Worm (Caenorhabditis elegans): ENCODE data around the gene F19B2.6.

F19B2.6 gene

ce11 chrV:20125137-20125536, 33.2 kb upstream of the F19B2.6 start:
- TF ChIP-seq sea-2 (GFP tag; optimal IDR thresholded peaks at IDR 0.05) (no peak), nhr-25 (tag; optimal IDR thresholded peaks at IDR 0.05) (no peak), lin-39 (tag; optimal IDR thresholded peaks at IDR 0.05) (no peak), nhr-23 (tag; optimal IDR thresholded peaks at IDR 0.05) (no peak), fkh-10 (GFP tag; optimal IDR thresholded peaks at IDR 0.05) (no peak), ztf-4 (tag; optimal IDR thresholded peaks at IDR 0.05) (no peak), fos-1 (tag; optimal IDR thresholded peaks at IDR 0.05) (no peak), ceh-82 (tag; optimal IDR thresholded peaks at IDR 0.05) (no peak), nhr-12 (tag; optimal IDR thresholded peaks at IDR 0.05) (no peak), ztf-11 (tag; optimal IDR thresholded peaks at IDR 0.05) (no peak), eor-1 (tag; optimal IDR thresholded peaks at IDR 0.05) (no peak), egl-5 (tag; optimal IDR thresholded peaks at IDR 0.05) (no peak), ZK546.5 (tag; optimal IDR thresholded peaks at IDR 0.05) (no peak)

ce11 chrV:20126637-20127036, 31.7 kb upstream of the F19B2.6 start:
- TF ChIP-seq snpc-4 (tag; optimal IDR thresholded peaks at IDR 0.05) (no peak), nhr-12 (tag; optimal IDR thresholded peaks at IDR 0.05) (no peak), hmg-11 (tag; optimal IDR thresholded peaks at IDR 0.05) (no peak), daf-12 (tag; optimal IDR thresholded peaks at IDR 0.05) (no peak), mdl-1 (tag; optimal IDR thresholded peaks at IDR 0.05) (no peak), sea-2 (GFP tag; optimal IDR thresholded peaks at IDR 0.05) (no peak), tbx-2 (tag; optimal IDR thresholded peaks at IDR 0.05) (no peak), nhr-237 (tag; optimal IDR thresholded peaks at IDR 0.05) (no peak), ceh-9 (tag; optimal IDR thresholded peaks at IDR 0.05) (no peak), nhr-67 (tag; optimal IDR thresholded peaks at IDR 0.05) (no peak), R02D3.7 (tag; optimal IDR thresholded peaks at IDR 0.05) (no peak), egl-27 (tag; optimal IDR thresholded peaks at IDR 0.05) (no peak), ztf-4 (tag; optimal IDR thresholded peaks at IDR 0.05) (no peak)

- TF ChIP-seq mml-1 (tag; optimal IDR thresholded peaks at IDR 0.05), result no peak
Measured at ce11 chrV:20127543-20127942, 30.8 kb upstream of the F19B2.6 start.

- no peak for TF ChIP-seq ceh-9 (tag; optimal IDR thresholded peaks at IDR 0.05)
- no peak for TF ChIP-seq R02D3.7 (tag; optimal IDR thresholded peaks at IDR 0.05)
- TF ChIP-seq hmg-11 (tag; optimal IDR thresholded peaks at IDR 0.05), result no peak
- TF ChIP-seq unc-39 (tag; optimal IDR thresholded peaks at IDR 0.05), result no peak
Measured at ce11 chrV:20133163-20133562, 25.2 kb upstream of the F19B2.6 start, which contains the start of gene ssu-1. Gene ssu-1, minus strand, starts transcription at chrV:20133263.

ce11 chrV:20134797-20135196, 23.5 kb upstream of the F19B2.6 start:
- no peak for TF ChIP-seq lin-15B (tag; optimal IDR thresholded peaks at IDR 0.05)
- no peak for TF ChIP-seq ceh-16 (tag; optimal IDR thresholded peaks at IDR 0.05)
- TF ChIP-seq ceh-9 (tag; optimal IDR thresholded peaks at IDR 0.05), result no peak
- TF ChIP-seq ztf-4 (tag; optimal IDR thresholded peaks at IDR 0.05), result no peak
- no peak for TF ChIP-seq nhr-28 (tag; optimal IDR thresholded peaks at IDR 0.05)
- TF ChIP-seq pqm-1 (tag; optimal IDR thresholded peaks at IDR 0.05), result no peak
- TF ChIP-seq daf-12 (tag; optimal IDR thresholded peaks at IDR 0.05), result no peak
- no peak for TF ChIP-seq R02D3.7 (tag; optimal IDR thresholded peaks at IDR 0.05)
- no peak for TF ChIP-seq lin-39 (tag; optimal IDR thresholded peaks at IDR 0.05)
- TF ChIP-seq fos-1 (tag; optimal IDR thresholded peaks at IDR 0.05), result no peak
- TF ChIP-seq nhr-43 (tag; optimal IDR thresholded peaks at IDR 0.05; ENCODE audit: poor library complexity, severe bottlenecking), result no peak
- no peak for TF ChIP-seq jun-1 (tag; optimal IDR thresholded peaks at IDR 0.05)

- TF ChIP-seq unc-39 (tag; optimal IDR thresholded peaks at IDR 0.05) (no peak), ceh-82 (tag; optimal IDR thresholded peaks at IDR 0.05) (no peak), nhr-237 (tag; optimal IDR thresholded peaks at IDR 0.05) (no peak), nhr-77 (tag; optimal IDR thresholded peaks at IDR 0.05) (no peak), nhr-23 (tag; optimal IDR thresholded peaks at IDR 0.05) (no peak), fkh-2 (tag; optimal IDR thresholded peaks at IDR 0.05) (no peak), ceh-9 (tag; optimal IDR thresholded peaks at IDR 0.05) (no peak), sea-2 (GFP tag; optimal IDR thresholded peaks at IDR 0.05) (no peak), ztf-4 (tag; optimal IDR thresholded peaks at IDR 0.05) (no peak), fos-1 (tag; optimal IDR thresholded peaks at IDR 0.05) (no peak), elt-3 (tag; optimal IDR thresholded peaks at IDR 0.05) (no peak), nhr-25 (tag; optimal IDR thresholded peaks at IDR 0.05) (no peak), tbx-2 (tag; optimal IDR thresholded peaks at IDR 0.05) (no peak), snpc-4 (tag; optimal IDR thresholded peaks at IDR 0.05) (no peak)
Measured at ce11 chrV:20135247-20135646, 23.1 kb upstream of the F19B2.6 start, which contains the start of gene Y113G7A.22. Gene Y113G7A.22, minus strand, starts transcription at chrV:20135347.
